Fruit fly (Drosophila melanogaster): ENCODE data around the gene Pka-C3.

DNA sequence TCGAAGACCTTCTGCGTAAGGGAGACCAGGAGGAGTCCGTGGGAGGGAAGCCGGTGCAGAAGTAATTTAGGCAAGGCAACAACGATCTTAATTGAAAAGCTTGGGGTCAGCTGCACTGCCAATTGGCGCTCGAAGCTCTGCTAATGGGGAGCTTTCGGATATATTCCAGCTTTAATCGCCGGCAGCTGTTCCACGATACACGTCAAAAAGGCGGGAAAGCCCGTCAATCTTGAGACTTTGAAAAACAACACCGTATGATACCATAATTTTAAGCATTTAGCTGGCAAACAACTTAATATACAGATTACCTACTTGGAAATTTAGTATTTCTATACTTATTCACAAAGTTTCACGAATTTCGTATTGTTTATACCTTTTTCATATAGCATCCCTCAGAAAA is 26.8 kb upstream of the Pka-C3 start:
- no peak for TF ChIP-seq tj (GFP tag; optimal IDR thresholded peaks at IDR 0.05)
- TF ChIP-seq Hr96 (GFP tag; optimal IDR thresholded peaks at IDR 0.05): no peak
- no peak for TF ChIP-seq CG7045 (GFP tag; optimal IDR thresholded peaks at IDR 0.05)
- no peak for TF ChIP-seq Mnt (GFP tag; optimal IDR thresholded peaks at IDR 0.05)
- TF ChIP-seq pad (GFP tag; optimal IDR thresholded peaks at IDR 0.05): no peak
- no peak for TF ChIP-seq CG33017 (tag; optimal IDR thresholded peaks at IDR 0.05)
- no peak for TF ChIP-seq kay (GFP tag; ENCODE audit: borderline replicate concordance)
- TF ChIP-seq cnc (optimal IDR thresholded peaks at IDR 0.05): no peak
- no peak for TF ChIP-seq CG11617 (GFP tag; optimal IDR thresholded peaks at IDR 0.05)
- no peak for TF ChIP-seq CG1620 (GFP tag; optimal IDR thresholded peaks at IDR 0.05)

All from whole organism, adult.